Fruit fly (Drosophila melanogaster) whole organism, embryonic: Measurements from ENCODE around the gene beta4GalT7.

Experiments
- CG1024 ChIP-seq: fragments of 200-800 bp; sonication (Bioruptor generic); IDR thresholded peaks from 2 replicates; pipeline ENCODE4 v1.3.6; 2022; ENCODE audit warnings: missing biosample characterization, missing genetic modification characterization
- CG10321 ChIP-seq: fragments of 200-800 bp; sonication (Bioruptor generic); IDR thresholded peaks from 2 replicates; pipeline ENCODE4 v1.3.6; 2022; ENCODE audit warnings: missing biosample characterization, missing genetic modification characterization
- CG10431 ChIP-seq: fragments of 200-800 bp; sonication (Bioruptor generic); optimal IDR thresholded peaks from 3 replicates; lab custom pipeline; 2018; ENCODE audit warnings: missing biosample characterization, mild to moderate bottlenecking, missing genetic modification characterization
- CG11696 ChIP-seq: fragments of 200-800 bp; sonication (Bioruptor generic); IDR thresholded peaks from 2 replicates; pipeline ENCODE4 v1.3.6; 2022; ENCODE audit warnings: missing biosample characterization, missing genetic modification characterization
- CG13424 ChIP-seq: fragments of 200-800 bp; sonication (Bioruptor generic); optimal IDR thresholded peaks from 2 replicates; lab custom pipeline; 2019; ENCODE audit warnings: missing biosample characterization, mild to moderate bottlenecking, missing genetic modification characterization, moderate library complexity
- CG15514 ChIP-seq: fragments of 200-800 bp; sonication (Bioruptor generic); optimal IDR thresholded peaks from 3 replicates; lab custom pipeline; 2017; ENCODE audit warnings: missing biosample characterization, missing genetic modification characterization, mild to moderate bottlenecking, moderate library complexity, missing genetic modification reagents
- CG15601 ChIP-seq: fragments of 200-800 bp; sonication (Bioruptor generic); optimal IDR thresholded peaks from 3 replicates; lab custom pipeline; 2019; ENCODE audit warnings: missing biosample characterization, mild to moderate bottlenecking, missing genetic modification characterization, moderate library complexity
- CG17802 ChIP-seq: fragments of 200-800 bp; sonication (Bioruptor generic); optimal IDR thresholded peaks from 2 replicates; lab custom pipeline; 2018; ENCODE audit warnings: missing biosample characterization, mild to moderate bottlenecking, missing genetic modification characterization, moderate library complexity
- CG17912 ChIP-seq: fragments of 200-800 bp; sonication (Bioruptor generic); optimal IDR thresholded peaks from 2 replicates; lab custom pipeline; 2018; ENCODE audit warnings: missing biosample characterization, mild to moderate bottlenecking, missing genetic modification characterization
- CG1792 ChIP-seq: fragments of 200-800 bp; sonication (Bioruptor generic); optimal IDR thresholded peaks from 2 replicates; lab custom pipeline; 2016; ENCODE audit warnings: missing biosample characterization, missing genetic modification characterization
- CG31441 ChIP-seq: fragments of 200-800 bp; sonication (Bioruptor generic); IDR thresholded peaks from 2 replicates; pipeline ENCODE4 v1.3.6; 2022; ENCODE audit warnings: missing biosample characterization, missing genetic modification characterization
- CG3847 ChIP-seq: fragments of 200-800 bp; sonication (Bioruptor generic); IDR thresholded peaks from 2 replicates; pipeline ENCODE4 v1.3.6; 2022; ENCODE audit warnings: missing biosample characterization, missing genetic modification characterization
- CG43689 ChIP-seq: fragments of 200-800 bp; sonication (Bioruptor generic); IDR thresholded peaks from 2 replicates; pipeline ENCODE4 v1.3.6; 2022; ENCODE audit warnings: missing biosample characterization, missing genetic modification characterization
- CG5180 ChIP-seq: fragments of 200-800 bp; sonication (Bioruptor generic); optimal IDR thresholded peaks from 3 replicates; lab custom pipeline; 2017; ENCODE audit warnings: missing biosample characterization, missing genetic modification characterization, mild to moderate bottlenecking, moderate library complexity, missing genetic modification reagents
- CG8281 ChIP-seq: fragments of 200-800 bp; sonication (Bioruptor generic); optimal IDR thresholded peaks from 2 replicates; lab custom pipeline; 2018; ENCODE audit warnings: missing biosample characterization, mild to moderate bottlenecking, missing genetic modification characterization, moderate library complexity
- CG9817 ChIP-seq: fragments of 200-800 bp; sonication (Bioruptor generic); optimal IDR thresholded peaks from 2 replicates; lab custom pipeline; 2018; ENCODE audit warnings: missing biosample characterization, mild to moderate bottlenecking, missing genetic modification characterization, moderate library complexity
- Gug ChIP-seq: fragments of 200-800 bp; sonication (Bioruptor generic); IDR thresholded peaks from 4 replicates; pipeline ENCODE4 v1.3.6; 2022; ENCODE audit warnings: missing biosample characterization, missing genetic modification characterization
- Lpt ChIP-seq: fragments of >200 bp; optimal IDR thresholded peaks from 2 replicates; lab custom pipeline; 2018; ENCODE audit warnings: missing biosample characterization, missing genetic modification characterization
- MESR4 ChIP-seq: fragments of 200-800 bp; sonication (Bioruptor generic); optimal IDR thresholded peaks from 2 replicates; lab custom pipeline; 2018; ENCODE audit warnings: missing biosample characterization, mild to moderate bottlenecking, missing genetic modification characterization, moderate library complexity
- Med ChIP-seq: fragments of 200-800 bp; sonication (Bioruptor generic); peaks from one replicate; lab custom pipeline; 2016; ENCODE audit warnings: missing biosample characterization, missing genetic modification characterization, mild to moderate bottlenecking, inconsistent platforms, moderate library complexity
- Sry-δ ChIP-seq: fragments of 200-800 bp; sonication (Bioruptor generic); optimal IDR thresholded peaks from 2 replicates; lab custom pipeline; 2016; ENCODE audit warnings: missing biosample characterization, missing genetic modification characterization
- Stat92E ChIP-seq, 3 experiments: fragments of >200 bp in 2 of 3; fragments of 200-800 bp in 1 of 3; sonication (Bioruptor generic) in 1 of 3; optimal IDR thresholded peaks; 2 replicates each; lab custom pipeline; 2017 to 2019; ENCODE audit warnings: missing biosample characterization in 3 of 3, missing genetic modification characterization in 3 of 3, mild to moderate bottlenecking in 1 of 3, moderate library complexity in 1 of 3
- Tbp ChIP-seq: fragments of >200 bp; optimal IDR thresholded peaks from 2 replicates; lab custom pipeline; 2018; ENCODE audit warnings: missing biosample characterization, missing genetic modification characterization
- Usf ChIP-seq: fragments of 200-800 bp; sonication (Bioruptor generic); optimal IDR thresholded peaks from 2 replicates; lab custom pipeline; 2017; ENCODE audit warnings: missing genotype, missing biosample characterization, missing genetic modification characterization
- ato ChIP-seq: fragments of 200-800 bp; sonication (Bioruptor generic); IDR thresholded peaks from 2 replicates; pipeline ENCODE4 v1.3.6; 2022; ENCODE audit warnings: missing biosample characterization, missing genetic modification characterization; ENCODE audit not compliant: partially characterized antibody
- btn ChIP-seq: fragments of 200-800 bp; sonication (Bioruptor generic); optimal IDR thresholded peaks from 2 replicates; lab custom pipeline; 2016; ENCODE audit warnings: missing biosample characterization, missing genetic modification characterization
- dati ChIP-seq: fragments of 200-800 bp; sonication (Bioruptor generic); IDR thresholded peaks from 2 replicates; pipeline ENCODE4 v1.3.6; 2022; ENCODE audit warnings: missing biosample characterization, missing genetic modification characterization
- eve ChIP-seq, 2 experiments: fragments of >200 bp; optimal IDR thresholded peaks; 2 replicates each; lab custom pipeline; 2017; ENCODE audit warnings: missing biosample characterization in 2 of 2, missing genetic modification characterization in 2 of 2
- hth ChIP-seq: fragments of >200 bp; optimal IDR thresholded peaks from 2 replicates; lab custom pipeline; 2017; ENCODE audit warnings: inconsistent platforms
- kay ChIP-seq: fragments of 200-800 bp; sonication (Bioruptor generic); optimal IDR thresholded peaks from 2 replicates; lab custom pipeline; 2016; ENCODE audit warnings: missing biosample characterization, missing genetic modification characterization
- nerfin-2 ChIP-seq: fragments of 200-800 bp; sonication (Bioruptor generic); IDR thresholded peaks from 2 replicates; pipeline ENCODE4 v1.3.6; 2022; ENCODE audit warnings: missing biosample characterization, missing genetic modification characterization; ENCODE audit not compliant: partially characterized antibody
- psq ChIP-seq: fragments of 200-800 bp; sonication (Bioruptor generic); optimal IDR thresholded peaks from 2 replicates; lab custom pipeline; 2017; ENCODE audit warnings: missing biosample characterization, missing genetic modification characterization
- schlank ChIP-seq: fragments of 200-800 bp; sonication (Bioruptor generic); optimal IDR thresholded peaks from 2 replicates; lab custom pipeline; 2018; ENCODE audit warnings: missing biosample characterization, mild to moderate bottlenecking, missing genetic modification characterization
- sug ChIP-seq: fragments of 200-800 bp; optimal IDR thresholded peaks from 2 replicates; lab custom pipeline; 2019; ENCODE audit warnings: missing biosample characterization, mild to moderate bottlenecking, missing genetic modification characterization, moderate library complexity
- tna ChIP-seq: fragments of 200-800 bp; sonication (Bioruptor generic); IDR thresholded peaks from 2 replicates; pipeline ENCODE4 v1.3.6; 2022; ENCODE audit warnings: missing biosample characterization, missing genetic modification characterization; ENCODE audit not compliant: partially characterized antibody
- unpg ChIP-seq: fragments of 200-800 bp; sonication (Bioruptor generic); optimal IDR thresholded peaks from 3 replicates; lab custom pipeline; 2018; ENCODE audit warnings: missing biosample characterization, mild to moderate bottlenecking, missing genetic modification characterization, moderate library complexity
- zf30C ChIP-seq: fragments of 200-800 bp; sonication (Bioruptor generic); optimal IDR thresholded peaks from 3 replicates; lab custom pipeline; 2018; ENCODE audit warnings: missing biosample characterization, mild to moderate bottlenecking, missing genetic modification characterization
- zfh2 ChIP-seq: fragments of 200-800 bp; sonication (Bioruptor generic); optimal IDR thresholded peaks from 2 replicates; lab custom pipeline; 2016; ENCODE audit warnings: missing biosample characterization, missing genetic modification characterization

beta4GalT7 gene

dm6 chr3R:25024895-25025557, 2.0 kb downstream of the beta4GalT7 start, which contains the start of the genes EMC6 and Hr96 (continued):
- peak; percentile 93 for TF ChIP-seq MESR4 (GFP tag; lab: Kevin White, UChicago)
- TF ChIP-seq Stat92E (GFP tag; optimal IDR thresholded peaks at IDR 0.05; lab: Kevin White, UChicago) = peak in 1 of 3 experiments; percentile 54
- TF ChIP-seq btn (GFP tag; lab: Kevin White, UChicago) = peak; percentile 81
- no peak for TF ChIP-seq CG5180 (GFP tag; lab: Kevin White, UChicago)
- peak; percentile 88 for TF ChIP-seq CG17912
- peak; percentile 74; the same call in 1 of the 2 replicates for TF ChIP-seq dati (GFP tag; lab: Robert Waterston, UW)
- peak; percentile 82 for TF ChIP-seq CG17802 (tag; lab: Kevin White, UChicago)
- peak; percentile 92 for TF ChIP-seq CG15514 (GFP tag; lab: Kevin White, UChicago)
- TF ChIP-seq CG15601 = peak; percentile 84
- peak; percentile 99 for TF ChIP-seq Med (GFP tag; lab: Kevin White, UChicago)
- TF ChIP-seq Gug (GFP tag; lab: Robert Waterston, UW) = peak; percentile 93
- peak; percentile 75 for TF ChIP-seq CG10321 (GFP tag; lab: Robert Waterston, UW)
- peak; percentile 84 for TF ChIP-seq Usf (GFP tag; lab: Kevin White, UChicago)
- TF ChIP-seq Sry-δ (GFP tag; lab: Kevin White, UChicago) = peak; percentile 76
- TF ChIP-seq Tbp = no peak
- no peak for TF ChIP-seq Lpt
- TF ChIP-seq unpg (GFP tag; lab: Kevin White, UChicago) = peak; percentile 95
- peak; percentile 94 for TF ChIP-seq CG31441 (GFP tag; lab: Robert Waterston, UW)
- TF ChIP-seq zfh2 (GFP tag; lab: Kevin White, UChicago) = peak; percentile 95
- peak; percentile 63 for TF ChIP-seq CG10431 (GFP tag; lab: Kevin White, UChicago)
- TF ChIP-seq zf30C (GFP tag; lab: Kevin White, UChicago) = peak; percentile 99
- TF ChIP-seq CG1792 (GFP tag; lab: Kevin White, UChicago) = peak; percentile 87
- peak; percentile 81 for TF ChIP-seq CG1024 (GFP tag; lab: Robert Waterston, UW)
- TF ChIP-seq CG9817 (tag; lab: Kevin White, UChicago) = peak; percentile 94
- TF ChIP-seq schlank (tag; lab: Kevin White, UChicago) = peak; percentile 87
- TF ChIP-seq eve (GFP tag; optimal IDR thresholded peaks at IDR 0.05; lab: Kevin White, UChicago) = no peak
- no peak for TF ChIP-seq hth (lab: Kevin White, UChicago)
- TF ChIP-seq sug (tag; lab: Kevin White, UChicago) = peak; percentile 93
- peak; percentile 79 for TF ChIP-seq CG43689 (GFP tag; lab: Robert Waterston, UW)
- peak; percentile 93 for TF ChIP-seq kay (GFP tag; lab: Kevin White, UChicago)
- TF ChIP-seq CG13424 = peak; percentile 94
- peak; percentile 77 for TF ChIP-seq CG8281
- TF ChIP-seq CG11696 (GFP tag; lab: Robert Waterston, UW) = peak; percentile 81
- peak; percentile 82 for TF ChIP-seq tna
- TF ChIP-seq CG3847 (GFP tag; lab: Robert Waterston, UW) = peak; percentile 95
- peak; percentile 74; the same call in 1 of the 2 replicates for TF ChIP-seq nerfin-2 (GFP tag; lab: Robert Waterston, UW)
- TF ChIP-seq ato (GFP tag; lab: Robert Waterston, UW) = peak; percentile 82
- TF ChIP-seq psq (GFP tag; lab: Kevin White, UChicago) = peak; percentile 78
